Worm (Caenorhabditis elegans): Measurements from ENCODE around the gene C48B4.10.

DNA sequence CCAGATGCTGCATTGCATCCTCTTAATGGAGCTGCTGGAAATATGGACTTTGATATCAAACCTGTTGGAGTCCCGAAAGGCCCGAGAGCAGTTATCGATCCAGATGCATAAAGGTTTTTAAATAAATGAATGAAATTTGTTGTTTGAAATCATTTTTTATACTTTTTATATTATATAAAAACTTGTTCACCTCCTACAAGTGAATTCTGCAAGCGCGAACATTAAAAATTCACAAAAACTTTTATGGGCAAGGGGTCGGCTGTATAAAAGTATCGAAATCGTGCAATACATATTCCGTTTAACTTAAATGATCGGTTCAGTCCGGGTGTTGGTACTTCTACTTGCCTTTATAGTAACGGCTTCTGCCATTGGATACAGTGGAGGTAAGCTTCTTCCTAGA, 33.9 kb upstream of the C48B4.10 start, which contains the start of gene F58A4.1:
- TF ChIP-seq tab-1 (GFP tag; IDR thresholded peaks at IDR 0.05), result no peak
- TF ChIP-seq T22C8.4 (GFP tag; IDR thresholded peaks at IDR 0.05), result no peak
- no peak for TF ChIP-seq klf-2 (GFP tag; conservative IDR thresholded peaks at IDR 0.05)
